Fruit fly (Drosophila melanogaster) whole organism, embryonic: ENCODE measurements around the gene CG6000.

Experiments
- Ada2b ChIP-seq: fragments of 200-800 bp; sonication (Bioruptor generic); IDR thresholded peaks from 2 replicates; pipeline ENCODE4 v1.3.6; 2022; ENCODE audit warnings: missing biosample characterization, missing genetic modification characterization
- Asciz ChIP-seq: fragments of 200-800 bp; sonication (Bioruptor generic); optimal IDR thresholded peaks from 2 replicates; lab custom pipeline; 2017; ENCODE audit warnings: missing biosample characterization, mild to moderate bottlenecking, missing genetic modification characterization, missing genetic modification reagents
- CG11085 ChIP-seq: fragments of 200-800 bp; sonication (Bioruptor generic); IDR thresholded peaks from 2 replicates; pipeline ENCODE4 v1.3.6; 2022; ENCODE audit warnings: missing biosample characterization, missing genetic modification characterization
- CG11456 ChIP-seq: fragments of 200-800 bp; sonication (Bioruptor generic); IDR thresholded peaks from 3 replicates; pipeline ENCODE4 v1.3.6; 2022; ENCODE audit warnings: missing biosample characterization, missing genetic modification characterization
- CG11560 ChIP-seq: fragments of 200-800 bp; sonication (Bioruptor generic); IDR thresholded peaks from 3 replicates; pipeline ENCODE4 v1.3.6; 2022; ENCODE audit warnings: missing biosample characterization, missing genetic modification characterization
- CG11695 ChIP-seq: fragments of 200-800 bp; sonication (Bioruptor generic); IDR thresholded peaks from 3 replicates; pipeline ENCODE4 v1.3.6; 2022; ENCODE audit warnings: missing biosample characterization, missing genetic modification characterization
- CG12391 ChIP-seq: fragments of 200-800 bp; sonication (Bioruptor generic); optimal IDR thresholded peaks from 3 replicates; lab custom pipeline; 2018; ENCODE audit warnings: missing biosample characterization, mild to moderate bottlenecking, missing genetic modification characterization, moderate library complexity
- CG12769 ChIP-seq: fragments of 200-800 bp; sonication (Bioruptor generic); optimal IDR thresholded peaks from 2 replicates; lab custom pipeline; 2019; ENCODE audit warnings: missing biosample characterization, mild to moderate bottlenecking, missing genetic modification characterization, moderate library complexity
- CG15479 ChIP-seq: fragments of 200-800 bp; sonication (Bioruptor generic); optimal IDR thresholded peaks from 3 replicates; lab custom pipeline; 2019; ENCODE audit warnings: missing biosample characterization, mild to moderate bottlenecking, missing genetic modification characterization, moderate library complexity
- CG1602 ChIP-seq: fragments of 200-800 bp; sonication (Bioruptor generic); optimal IDR thresholded peaks from 3 replicates; lab custom pipeline; 2016; ENCODE audit warnings: missing biosample characterization, missing genetic modification characterization
- CG1792 ChIP-seq: fragments of 200-800 bp; sonication (Bioruptor generic); optimal IDR thresholded peaks from 2 replicates; lab custom pipeline; 2016; ENCODE audit warnings: missing biosample characterization, missing genetic modification characterization
- CG18262 ChIP-seq: fragments of 200-800 bp; optimal IDR thresholded peaks from 3 replicates; lab custom pipeline; 2019; ENCODE audit warnings: missing biosample characterization, mild to moderate bottlenecking, missing genetic modification characterization, moderate library complexity
- CG2678 ChIP-seq: fragments of 200-800 bp; sonication (Bioruptor generic); optimal IDR thresholded peaks from 3 replicates; lab custom pipeline; 2019; ENCODE audit warnings: missing biosample characterization, mild to moderate bottlenecking, missing genetic modification characterization, moderate library complexity
- CG3163 ChIP-seq: fragments of 200-800 bp; sonication (Bioruptor generic); optimal IDR thresholded peaks from 3 replicates; lab custom pipeline; 2016; ENCODE audit warnings: missing biosample characterization, missing genetic modification characterization
- CG4707 ChIP-seq: fragments of 200-800 bp; sonication (Bioruptor generic); optimal IDR thresholded peaks from 2 replicates; lab custom pipeline; 2018; ENCODE audit warnings: missing biosample characterization, mild to moderate bottlenecking, missing genetic modification characterization, moderate library complexity
- CG6272 ChIP-seq: fragments of 200-800 bp; sonication (Bioruptor generic); IDR thresholded peaks from 2 replicates; pipeline ENCODE4 v1.3.6; 2022; ENCODE audit warnings: missing biosample characterization, missing genetic modification characterization
- CG7786 ChIP-seq: fragments of 200-800 bp; sonication (Bioruptor generic); optimal IDR thresholded peaks from 2 replicates; lab custom pipeline; 2016; ENCODE audit warnings: missing biosample characterization, missing genetic modification characterization
- CG7839 ChIP-seq: fragments of 200-800 bp; sonication (Bioruptor generic); optimal IDR thresholded peaks from 3 replicates; lab custom pipeline; 2018; ENCODE audit warnings: missing biosample characterization, mild to moderate bottlenecking, missing genetic modification characterization, moderate library complexity
- Dfd ChIP-seq, 2 experiments: fragments of >200 bp; optimal IDR thresholded peaks; 2 replicates each; lab custom pipeline; 2017; ENCODE audit warnings: missing biosample characterization in 2 of 2, missing genetic modification characterization in 2 of 2
- Dip3 ChIP-seq: fragments of 200-800 bp; sonication (Bioruptor generic); optimal IDR thresholded peaks from 3 replicates; lab custom pipeline; 2016; ENCODE audit warnings: missing biosample characterization, missing genetic modification characterization
- Dll ChIP-seq: fragments of 200-800 bp; sonication (Bioruptor generic); IDR thresholded peaks from 4 replicates; pipeline ENCODE4 v1.3.6; 2022; ENCODE audit warnings: missing biosample characterization, missing genetic modification characterization; ENCODE audit not compliant: partially characterized antibody
- Fer3 ChIP-seq: fragments of 200-800 bp; sonication (Bioruptor generic); optimal IDR thresholded peaks from 2 replicates; lab custom pipeline; 2018; ENCODE audit warnings: missing biosample characterization, mild to moderate bottlenecking, missing genetic modification characterization, moderate library complexity
- Gug ChIP-seq: fragments of 200-800 bp; sonication (Bioruptor generic); IDR thresholded peaks from 4 replicates; pipeline ENCODE4 v1.3.6; 2022; ENCODE audit warnings: missing biosample characterization, missing genetic modification characterization
- Hey ChIP-seq: fragments of 200-800 bp; sonication (Bioruptor generic); optimal IDR thresholded peaks from 3 replicates; lab custom pipeline; 2018; ENCODE audit warnings: missing biosample characterization, mild to moderate bottlenecking, missing genetic modification characterization
- Hmx ChIP-seq: fragments of 200-800 bp; sonication (Bioruptor generic); optimal IDR thresholded peaks from 2 replicates; lab custom pipeline; 2016; ENCODE audit warnings: missing biosample characterization, missing genetic modification characterization
- Hr51 ChIP-seq, 2 experiments: fragments of 200-800 bp; sonication (Bioruptor generic); optimal IDR thresholded peaks; 2 replicates in 1 of 2; 3 replicates in 1 of 2; lab custom pipeline; 2016 to 2018; ENCODE audit warnings: missing biosample characterization in 2 of 2, missing genetic modification characterization in 2 of 2, mild to moderate bottlenecking in 1 of 2, moderate library complexity in 1 of 2
- Mad ChIP-seq: fragments of 200-800 bp; sonication (Bioruptor generic); optimal IDR thresholded peaks from 2 replicates; lab custom pipeline; 2016; ENCODE audit warnings: missing biosample characterization, missing genetic modification characterization
- Myb ChIP-seq: fragments of 200-800 bp; sonication (Bioruptor generic); optimal IDR thresholded peaks from 2 replicates; lab custom pipeline; 2016; ENCODE audit warnings: missing biosample characterization, missing genetic modification characterization
- NK7.1 ChIP-seq: fragments of 200-800 bp; sonication (Bioruptor generic); optimal IDR thresholded peaks from 3 replicates; lab custom pipeline; 2016; ENCODE audit warnings: missing biosample characterization, missing genetic modification characterization
- PHDP ChIP-seq: fragments of 200-800 bp; sonication (Bioruptor generic); optimal IDR thresholded peaks from 3 replicates; lab custom pipeline; 2018; ENCODE audit warnings: missing biosample characterization, mild to moderate bottlenecking, missing genetic modification characterization, moderate library complexity
- Rfx ChIP-seq: fragments of 200-800 bp; sonication (Bioruptor generic); IDR thresholded peaks from 2 replicates; pipeline ENCODE4 v1.3.6; 2022; ENCODE audit warnings: missing biosample characterization, missing genetic modification characterization
- Ssrp ChIP-seq: fragments of 200-800 bp; sonication (Bioruptor generic); optimal IDR thresholded peaks from 2 replicates; lab custom pipeline; 2018; ENCODE audit warnings: missing biosample characterization, mild to moderate bottlenecking, missing genetic modification characterization, moderate library complexity
- al ChIP-seq: fragments of 200-800 bp; sonication (Bioruptor generic); IDR thresholded peaks from 2 replicates; pipeline ENCODE4 v1.3.6; 2022; ENCODE audit warnings: missing biosample characterization, missing genetic modification characterization
- amos ChIP-seq: fragments of 200-800 bp; sonication (Bioruptor generic); IDR thresholded peaks from 2 replicates; pipeline ENCODE4 v1.3.6; 2022; ENCODE audit warnings: missing biosample characterization, missing genetic modification characterization; ENCODE audit not compliant: partially characterized antibody
- bowl ChIP-seq: fragments of 200-800 bp; sonication (Bioruptor generic); IDR thresholded peaks from 2 replicates; pipeline ENCODE4 v1.3.6; 2022; ENCODE audit warnings: missing biosample characterization, missing genetic modification characterization
- ci ChIP-seq: fragments of 200-800 bp; sonication (Bioruptor generic); IDR thresholded peaks from 3 replicates; pipeline ENCODE4 v1.3.6; 2022; ENCODE audit warnings: missing biosample characterization, missing genetic modification characterization
- crol ChIP-seq: fragments of 200-800 bp; sonication (Bioruptor generic); IDR thresholded peaks from 2 replicates; pipeline ENCODE4 v1.3.6; 2022; ENCODE audit warnings: missing biosample characterization, missing genetic modification characterization
- hth ChIP-seq: fragments of >200 bp; optimal IDR thresholded peaks from 2 replicates; lab custom pipeline; 2017; ENCODE audit warnings: inconsistent platforms
- mam ChIP-seq: fragments of 200-800 bp; sonication (Bioruptor generic); optimal IDR thresholded peaks from 3 replicates; lab custom pipeline; 2016; ENCODE audit warnings: missing biosample characterization, missing genetic modification characterization
- org-1 ChIP-seq: fragments of 200-800 bp; sonication (Bioruptor generic); optimal IDR thresholded peaks from 2 replicates; lab custom pipeline; 2017; ENCODE audit warnings: missing biosample characterization, missing genetic modification characterization
- phol ChIP-seq: fragments of 200-800 bp; sonication (Bioruptor generic); optimal IDR thresholded peaks from 3 replicates; lab custom pipeline; 2018; ENCODE audit warnings: missing biosample characterization, mild to moderate bottlenecking, missing genetic modification characterization, moderate library complexity
- scrt ChIP-seq: fragments of 200-800 bp; sonication (Bioruptor generic); optimal IDR thresholded peaks from 2 replicates; lab custom pipeline; 2018; ENCODE audit warnings: missing biosample characterization, mild to moderate bottlenecking, missing genetic modification characterization, moderate library complexity
- sens ChIP-seq: fragments of 200-800 bp; sonication (Bioruptor generic); peaks from one replicate; lab custom pipeline; 2016; ENCODE audit warnings: missing biosample characterization, missing genetic modification characterization
- slbo ChIP-seq: fragments of 200-800 bp; sonication (Bioruptor generic); IDR thresholded peaks from 2 replicates; pipeline ENCODE4 v1.3.6; 2022; ENCODE audit warnings: missing biosample characterization, missing genetic modification characterization
- tio ChIP-seq: fragments of 200-800 bp; sonication (Bioruptor generic); optimal IDR thresholded peaks from 2 replicates; lab custom pipeline; 2017; ENCODE audit warnings: missing biosample characterization, missing genetic modification characterization, inconsistent platforms
- toy ChIP-seq: fragments of 200-800 bp; sonication (Bioruptor generic); IDR thresholded peaks from 2 replicates; pipeline ENCODE4 v1.3.6; 2022; ENCODE audit warnings: missing biosample characterization, missing genetic modification characterization
- vvl ChIP-seq: fragments of 200-800 bp; sonication (Bioruptor generic); IDR thresholded peaks from 2 replicates; pipeline ENCODE4 v1.3.6; 2022; ENCODE audit warnings: missing biosample characterization, missing genetic modification characterization

Gene CG6000

dm6 chr3R:24099039-24100026, 45.1 kb downstream of the CG6000 start (continued):
- TF ChIP-seq mam (GFP tag; lab: Kevin White, UChicago), result peak; percentile 89
- TF ChIP-seq Ssrp (tag; lab: Kevin White, UChicago), result peak; percentile 73
- TF ChIP-seq scrt (GFP tag; lab: Kevin White, UChicago), result peak; percentile 60
- TF ChIP-seq CG11085 (GFP tag; lab: Robert Waterston, UW), result peak; percentile 86
- TF ChIP-seq hth, result no peak
- TF ChIP-seq Hey, result no peak
- TF ChIP-seq CG4707, result peak; percentile 30
- peak; percentile 80 for TF ChIP-seq tio (GFP tag; lab: Kevin White, UChicago)
- TF ChIP-seq CG1602 (GFP tag; lab: Kevin White, UChicago), result peak; percentile 64
- TF ChIP-seq bowl (GFP tag; lab: Robert Waterston, UW), result 0 out of 2 replicates have a peak, but pooled peaks have one; percentile 50
- TF ChIP-seq amos (GFP tag; lab: Robert Waterston, UW), result no peak
- peak; percentile 92 for TF ChIP-seq ci (GFP tag; lab: Robert Waterston, UW)
- peak; percentile 71 for TF ChIP-seq Asciz (GFP tag; lab: Kevin White, UChicago)

- no peak for TF ChIP-seq CG15479
- TF ChIP-seq CG11456 (GFP tag; lab: Robert Waterston, UW), result peak; percentile 65; the same call in 2 of the 3 replicates
- peak; percentile 15; the same call in 1 of the 2 replicates for TF ChIP-seq al (GFP tag; lab: Robert Waterston, UW)
- TF ChIP-seq Rfx (GFP tag; lab: Robert Waterston, UW), result peak; percentile 60
- peak; percentile 31 for TF ChIP-seq CG12769 (tag; lab: Kevin White, UChicago)
- TF ChIP-seq CG6272, result no peak
- TF ChIP-seq NK7.1 (GFP tag; lab: Kevin White, UChicago), result no peak
- TF ChIP-seq CG1792 (GFP tag; lab: Kevin White, UChicago), result no peak
- TF ChIP-seq Hmx (GFP tag; lab: Kevin White, UChicago), result no peak
- no peak for TF ChIP-seq Mad (GFP tag; lab: Kevin White, UChicago)
- peak; percentile 12 for TF ChIP-seq CG7786 (GFP tag; lab: Kevin White, UChicago)
- peak; percentile 28 for TF ChIP-seq CG2678
- peak; percentile 3 for TF ChIP-seq Fer3 (tag; lab: Kevin White, UChicago)
- TF ChIP-seq slbo (GFP tag; lab: Robert Waterston, UW), result peak; percentile 71
- TF ChIP-seq Dip3 (GFP tag; lab: Kevin White, UChicago), result peak; percentile 47
- peak; percentile 76 for TF ChIP-seq sens (GFP tag; lab: Kevin White, UChicago)
- TF ChIP-seq Ada2b (GFP tag; lab: Robert Waterston, UW), result peak; percentile 53
- TF ChIP-seq CG7839 (tag; lab: Kevin White, UChicago), result peak; percentile 42
- no peak for TF ChIP-seq org-1 (GFP tag; lab: Kevin White, UChicago)
- peak; percentile 22 for TF ChIP-seq CG18262 (tag; lab: Kevin White, UChicago)
- TF ChIP-seq phol (tag; lab: Kevin White, UChicago), result no peak
- TF ChIP-seq mam (GFP tag; lab: Kevin White, UChicago), result peak; percentile 47
- TF ChIP-seq CG11560 (tag; lab: Robert Waterston, UW), result no peak
- no peak for TF ChIP-seq toy (GFP tag; lab: Robert Waterston, UW)
- peak in 1 of 2 experiments; percentile 32 for TF ChIP-seq Hr51 (GFP tag; optimal IDR thresholded peaks at IDR 0.05; lab: Kevin White, UChicago)
- TF ChIP-seq vvl, result peak; percentile 56
- TF ChIP-seq PHDP, result peak; percentile 37
- TF ChIP-seq CG11695 (GFP tag; lab: Robert Waterston, UW), result no peak
- peak; percentile 2 for TF ChIP-seq Myb
- peak; percentile 28; the same call in 1 of the 4 replicates for TF ChIP-seq Gug (GFP tag; lab: Robert Waterston, UW)
- 0 out of 2 replicates have a peak, but pooled peaks have one; percentile 12 for TF ChIP-seq crol (GFP tag; lab: Robert Waterston, UW)
- TF ChIP-seq Dll (GFP tag; lab: Robert Waterston, UW), result no peak
- TF ChIP-seq CG3163, result no peak
- no peak for TF ChIP-seq Dfd (GFP tag; optimal IDR thresholded peaks at IDR 0.05; lab: Kevin White, UChicago)
- TF ChIP-seq CG12391, result peak; percentile 9
Measured at dm6 chr3R:24100717-24101116, 46.5 kb downstream of the CG6000 start.
